Worm (Caenorhabditis elegans): ENCODE data around the gene C53B4.2.

- no peak for TF ChIP-seq tlp-1 (tag; optimal IDR thresholded peaks at IDR 0.05)
- TF ChIP-seq zag-1 (tag; optimal IDR thresholded peaks at IDR 0.05) = no peak
- no peak for TF ChIP-seq ama-1 (optimal IDR thresholded peaks at IDR 0.05)
- no peak for TF ChIP-seq lin-13 (GFP tag; optimal IDR thresholded peaks at IDR 0.05)
- no peak for TF ChIP-seq ceh-88 (GFP tag; IDR thresholded peaks at IDR 0.05)
- no peak for TF ChIP-seq Y116A8C.19 (tag; optimal IDR thresholded peaks at IDR 0.05; ENCODE audit: borderline replicate concordance)
- TF ChIP-seq mab-9 (GFP tag; IDR thresholded peaks at IDR 0.05) = no peak
- no peak for TF ChIP-seq ets-5 (GFP tag; IDR thresholded peaks at IDR 0.05)
- no peak for TF ChIP-seq unc-62 (GFP tag; optimal IDR thresholded peaks at IDR 0.05)
- no peak for TF ChIP-seq nhr-237 (tag; optimal IDR thresholded peaks at IDR 0.05)
- TF ChIP-seq hlh-17 (GFP tag; optimal IDR thresholded peaks at IDR 0.05; ENCODE audit: borderline replicate concordance) = no peak
- TF ChIP-seq ceh-82 (tag; optimal IDR thresholded peaks at IDR 0.05) = peak in 1 of 3 experiments; percentile 19
- no peak for TF ChIP-seq sptf-1 (tag; optimal IDR thresholded peaks at IDR 0.05)
- TF ChIP-seq egl-27 (tag; optimal IDR thresholded peaks at IDR 0.05) = no peak
Measured at ce11 chrIV:8947146-8947545, 18.8 kb upstream of the C53B4.2 start.

Data from whole organism, L1 larva.